Fruit fly (Drosophila melanogaster): ENCODE measurements around the gene CG2004.
A peak's percentile ranks its signal among the peaks of the same experiment; 100 is the strongest.

The CG2004 gene

DNA sequence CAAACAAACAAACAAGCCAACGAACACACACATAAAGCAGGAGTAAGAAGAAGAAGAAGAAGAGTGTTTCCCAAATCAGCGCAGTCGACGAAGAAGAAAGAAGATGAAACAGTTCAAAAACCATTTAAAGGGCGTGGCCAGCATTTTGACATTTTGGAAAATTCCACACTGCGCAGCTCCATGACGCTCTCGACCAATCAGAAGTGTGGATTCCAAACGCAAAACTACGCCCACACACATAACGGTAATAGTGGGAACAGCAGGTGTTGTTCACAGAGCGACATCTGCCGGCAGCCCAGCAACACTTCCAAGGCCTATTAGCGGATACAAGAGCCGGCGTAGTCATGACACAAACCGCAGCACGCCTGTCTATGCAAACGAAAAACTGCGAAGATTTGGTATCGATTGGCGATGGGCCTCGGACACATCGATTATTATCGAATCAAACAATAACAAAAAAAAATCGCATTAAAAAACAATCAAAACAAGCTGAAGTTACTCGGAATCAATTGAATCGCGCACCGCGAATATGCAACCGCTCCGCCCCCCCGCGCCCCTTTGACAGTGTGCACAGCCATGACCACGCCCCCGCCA lies 38.0 kb downstream of the CG2004 start, which contains the start of gene Rubicon (continued):
- TF ChIP-seq sug (tag; optimal IDR thresholded peaks at IDR 0.05) = peak; percentile 57
- no peak for TF ChIP-seq ttk (GFP tag; IDR thresholded peaks at IDR 0.05)
- TF ChIP-seq CG18011 (GFP tag; optimal IDR thresholded peaks at IDR 0.05) = no peak
- TF ChIP-seq CG6854 (GFP tag; optimal IDR thresholded peaks at IDR 0.05) = no peak
- no peak for TF ChIP-seq CG8765 (GFP tag; IDR thresholded peaks at IDR 0.05)
- peak; percentile 83 for TF ChIP-seq MBD-R2 (GFP tag; IDR thresholded peaks at IDR 0.05)
- TF ChIP-seq CG10274 (GFP tag; optimal IDR thresholded peaks at IDR 0.05) = no peak
- TF ChIP-seq Dad (GFP tag; optimal IDR thresholded peaks at IDR 0.05) = peak; percentile 30
- TF ChIP-seq CG1233 (GFP tag; optimal IDR thresholded peaks at IDR 0.05) = peak; percentile 44
- TF ChIP-seq p53 (GFP tag; optimal IDR thresholded peaks at IDR 0.05) = peak; percentile 58
- peak; percentile 13 for TF ChIP-seq CG12299 (tag; optimal IDR thresholded peaks at IDR 0.05)
- no peak for TF ChIP-seq CG31224 (GFP tag; IDR thresholded peaks at IDR 0.05)
- peak; percentile 48 for TF ChIP-seq Dek (tag; optimal IDR thresholded peaks at IDR 0.05)
- TF ChIP-seq HLH54F (GFP tag; optimal IDR thresholded peaks at IDR 0.05) = no peak
- TF ChIP-seq Hmx (GFP tag; optimal IDR thresholded peaks at IDR 0.05) = no peak
- peak; percentile 78 for TF ChIP-seq zen (tag; optimal IDR thresholded peaks at IDR 0.05)
- no peak for TF ChIP-seq Sox102F (GFP tag; optimal IDR thresholded peaks at IDR 0.05)
- no peak for TF ChIP-seq HHEX (GFP tag; optimal IDR thresholded peaks at IDR 0.05)
- TF ChIP-seq chn (GFP tag; optimal IDR thresholded peaks at IDR 0.05) = peak; percentile 23
- peak; percentile 44 for TF ChIP-seq CG9817 (tag; optimal IDR thresholded peaks at IDR 0.05)
- TF ChIP-seq Adf1 (GFP tag; IDR thresholded peaks at IDR 0.05) = 0 out of 2 replicates have a peak, but pooled peaks have one; percentile 17
- no peak for TF ChIP-seq esg (GFP tag; conservative IDR thresholded peaks at IDR 0.05)
- no peak for TF ChIP-seq al (GFP tag; IDR thresholded peaks at IDR 0.05)
- no peak for TF ChIP-seq CG4854 (GFP tag; optimal IDR thresholded peaks at IDR 0.05)
- no peak for TF ChIP-seq CG8478 (optimal IDR thresholded peaks at IDR 0.05)
- TF ChIP-seq CG10431 (GFP tag; optimal IDR thresholded peaks at IDR 0.05) = no peak
- TF ChIP-seq CG18262 (tag; optimal IDR thresholded peaks at IDR 0.05) = peak; percentile 18
- TF ChIP-seq CG33213 (GFP tag; optimal IDR thresholded peaks at IDR 0.05) = peak; percentile 80
- peak; percentile 26 for TF ChIP-seq Fer3 (tag; optimal IDR thresholded peaks at IDR 0.05)
- no peak for TF ChIP-seq CG1792 (GFP tag; optimal IDR thresholded peaks at IDR 0.05)
- TF ChIP-seq Jarid2 (GFP tag; optimal IDR thresholded peaks at IDR 0.05) = peak; percentile 49
- TF ChIP-seq CG5180 (GFP tag; optimal IDR thresholded peaks at IDR 0.05) = no peak
- no peak for TF ChIP-seq sima (GFP tag; optimal IDR thresholded peaks at IDR 0.05)
- no peak for TF ChIP-seq tio (GFP tag; optimal IDR thresholded peaks at IDR 0.05)
- TF ChIP-seq Ets97D (GFP tag; optimal IDR thresholded peaks at IDR 0.05) = peak; percentile 89
- peak; percentile 38 for TF ChIP-seq CG17359 (tag; optimal IDR thresholded peaks at IDR 0.05)
- peak; percentile 70; the same call in 2 of the 3 replicates for TF ChIP-seq sr (GFP tag; IDR thresholded peaks at IDR 0.05)
- TF ChIP-seq bsh (GFP tag; optimal IDR thresholded peaks at IDR 0.05) = peak; percentile 33 to 82
- no peak for TF ChIP-seq CG7786 (GFP tag; optimal IDR thresholded peaks at IDR 0.05)
- TF ChIP-seq CG10147 (GFP tag; optimal IDR thresholded peaks at IDR 0.05) = peak; percentile 3
- no peak for TF ChIP-seq crc (GFP tag; optimal IDR thresholded peaks at IDR 0.05)
- peak; percentile 38 for TF ChIP-seq CG15601 (tag; optimal IDR thresholded peaks at IDR 0.05)
- TF ChIP-seq ap (GFP tag; IDR thresholded peaks at IDR 0.05) = no peak
- no peak for TF ChIP-seq jigr1 (GFP tag; IDR thresholded peaks at IDR 0.05)
- peak in 1 of 2 experiments; percentile 62 for TF ChIP-seq crp (GFP tag; optimal IDR thresholded peaks at IDR 0.05)
- TF ChIP-seq unc-4 (GFP tag; IDR thresholded peaks at IDR 0.05; ENCODE audit: partially characterized antibody) = peak; percentile 88
- no peak for TF ChIP-seq peb (GFP tag; IDR thresholded peaks at IDR 0.05)
- TF ChIP-seq chif (GFP tag; optimal IDR thresholded peaks at IDR 0.05) = peak in 1 of 2 experiments; percentile 29
- TF ChIP-seq CG13775 (GFP tag; optimal IDR thresholded peaks at IDR 0.05) = peak; percentile 12
- TF ChIP-seq CG31441 (GFP tag; IDR thresholded peaks at IDR 0.05) = no peak

All from whole organism, embryonic.